Fruit fly (Drosophila melanogaster): Measurements from ENCODE around the gene CG13731.

CG13731 gene

dm6 chr3L:17433555-17433954 lies 44.8 kb upstream of the CG13731 start, which contains the start of the genes Coq4 and CG32176 (continued):
- peak; percentile 99 for TF ChIP-seq gem (tag; optimal IDR thresholded peaks at IDR 0.05)
- peak; percentile 96 for TF ChIP-seq repo (GFP tag; optimal IDR thresholded peaks at IDR 0.05)
- peak; percentile 96 for TF ChIP-seq CG4404 (GFP tag; IDR thresholded peaks at IDR 0.05)
- peak in 1 of 2 experiments; percentile 74 for TF ChIP-seq insv (GFP tag; optimal IDR thresholded peaks at IDR 0.05)
- TF ChIP-seq CG3995 (GFP tag; optimal IDR thresholded peaks at IDR 0.05) = peak; percentile 68
- peak; percentile 96 to 99 for TF ChIP-seq Pdp1 (GFP tag; optimal IDR thresholded peaks at IDR 0.05)
- TF ChIP-seq eve (GFP tag; optimal IDR thresholded peaks at IDR 0.05) = peak; percentile 30 to 97
- peak; percentile 98 for TF ChIP-seq CG11456 (GFP tag; IDR thresholded peaks at IDR 0.05)
- TF ChIP-seq Ada2b (GFP tag; IDR thresholded peaks at IDR 0.05) = peak; percentile 98
- peak; percentile 92 for TF ChIP-seq Nf-YA (GFP tag; IDR thresholded peaks at IDR 0.05)
- peak; percentile 95 for TF ChIP-seq CG32767 (GFP tag; IDR thresholded peaks at IDR 0.05)
- peak; percentile 98 for TF ChIP-seq CG11247 (GFP tag; IDR thresholded peaks at IDR 0.05)
- TF ChIP-seq Hr51 (GFP tag; optimal IDR thresholded peaks at IDR 0.05) = peak; percentile 98 to 99
- TF ChIP-seq PHDP (tag; optimal IDR thresholded peaks at IDR 0.05) = peak; percentile 98
- peak; percentile 95 for TF ChIP-seq Doc2 (GFP tag; IDR thresholded peaks at IDR 0.05)
- peak; percentile 56 for TF ChIP-seq CG7745 (tag; optimal IDR thresholded peaks at IDR 0.05)
- peak; percentile 91 for TF ChIP-seq toy (GFP tag; IDR thresholded peaks at IDR 0.05)
- TF ChIP-seq salm (tag; optimal IDR thresholded peaks at IDR 0.05) = peak; percentile 95
- peak; percentile 88 for TF ChIP-seq sd (tag; optimal IDR thresholded peaks at IDR 0.05)
- TF ChIP-seq CG11085 (GFP tag; IDR thresholded peaks at IDR 0.05) = peak; percentile 98
- TF ChIP-seq sna (GFP tag; IDR thresholded peaks at IDR 0.05; ENCODE audit: partially characterized antibody) = peak; percentile 70
- peak; percentile 96 for TF ChIP-seq ara (GFP tag; IDR thresholded peaks at IDR 0.05)
- peak; percentile 92 for TF ChIP-seq p53 (GFP tag; optimal IDR thresholded peaks at IDR 0.05)
- no peak for TF ChIP-seq cg (GFP tag; optimal IDR thresholded peaks at IDR 0.05)
- peak; percentile 89 for TF ChIP-seq CG8281 (tag; optimal IDR thresholded peaks at IDR 0.05)
- TF ChIP-seq Tbp (GFP tag; optimal IDR thresholded peaks at IDR 0.05) = no peak
- peak; percentile 48 for TF ChIP-seq Scr (GFP tag; IDR thresholded peaks at IDR 0.05; ENCODE audit: partially characterized antibody)
- TF ChIP-seq mirr (GFP tag; optimal IDR thresholded peaks at IDR 0.05) = peak; percentile 95
- TF ChIP-seq ash1 (GFP tag; optimal IDR thresholded peaks at IDR 0.05) = peak; percentile 91
- TF ChIP-seq CG9817 (tag; optimal IDR thresholded peaks at IDR 0.05) = peak; percentile 99
- TF ChIP-seq Chrac-16 (GFP tag; optimal IDR thresholded peaks at IDR 0.05) = peak; percentile 99
- peak; percentile 94 for TF ChIP-seq ewg (GFP tag; optimal IDR thresholded peaks at IDR 0.05)
- TF ChIP-seq phol (tag; optimal IDR thresholded peaks at IDR 0.05) = peak; percentile 97
- peak; percentile 95 for TF ChIP-seq CG4328 (GFP tag; optimal IDR thresholded peaks at IDR 0.05)
- TF ChIP-seq Ravus (GFP tag; IDR thresholded peaks at IDR 0.05) = peak; percentile 94
- peak; percentile 94 for TF ChIP-seq CG43689 (GFP tag; IDR thresholded peaks at IDR 0.05)
- peak; percentile 95 for TF ChIP-seq CG13296 (GFP tag; optimal IDR thresholded peaks at IDR 0.05)
- peak; percentile 97 for TF ChIP-seq ase (GFP tag; IDR thresholded peaks at IDR 0.05)
- TF ChIP-seq CG2712 (tag; optimal IDR thresholded peaks at IDR 0.05) = peak; percentile 98
- peak; percentile 94 for TF ChIP-seq gce (GFP tag; IDR thresholded peaks at IDR 0.05)
- TF ChIP-seq CHES-1-like (GFP tag; optimal IDR thresholded peaks at IDR 0.05) = peak; percentile 98
- TF ChIP-seq E2f2 (GFP tag; IDR thresholded peaks at IDR 0.05) = peak; percentile 81
- peak; percentile 92 for TF ChIP-seq danr (GFP tag; IDR thresholded peaks at IDR 0.05)
- TF ChIP-seq ems (GFP tag; optimal IDR thresholded peaks at IDR 0.05) = peak; percentile 99
- TF ChIP-seq trh (GFP tag; optimal IDR thresholded peaks at IDR 0.05) = peak; percentile 98
- peak; percentile 89 for TF ChIP-seq CG11560 (tag; IDR thresholded peaks at IDR 0.05)
- TF ChIP-seq CG31388 (GFP tag; optimal IDR thresholded peaks at IDR 0.05) = peak; percentile 96
- TF ChIP-seq BEAF-32 (GFP tag; optimal IDR thresholded peaks at IDR 0.05) = peak; percentile 40
- peak; percentile 84 for TF ChIP-seq CkIIα-i1 (GFP tag; IDR thresholded peaks at IDR 0.05)
- TF ChIP-seq B-H1 (GFP tag; IDR thresholded peaks at IDR 0.05) = peak; percentile 96
- TF ChIP-seq cad (GFP tag; optimal IDR thresholded peaks at IDR 0.05) = no peak
